Worm (Caenorhabditis elegans): ENCODE results near the gene prmn-1.

- no peak for TF ChIP-seq mab-5 (tag; optimal IDR thresholded peaks at IDR 0.05)
- no peak for TF ChIP-seq nhr-237 (tag; optimal IDR thresholded peaks at IDR 0.05)
- no peak for TF ChIP-seq ceh-82 (tag; optimal IDR thresholded peaks at IDR 0.05)
- no peak for TF ChIP-seq nhr-77 (tag; optimal IDR thresholded peaks at IDR 0.05)
- no peak for TF ChIP-seq unc-39 (tag; optimal IDR thresholded peaks at IDR 0.05)
Measured at ce11 chrX:11367087-11367486, 17.8 kb upstream of the prmn-1 start.
